Worm (Caenorhabditis elegans): ENCODE measurements around the gene irld-62.

DNA sequence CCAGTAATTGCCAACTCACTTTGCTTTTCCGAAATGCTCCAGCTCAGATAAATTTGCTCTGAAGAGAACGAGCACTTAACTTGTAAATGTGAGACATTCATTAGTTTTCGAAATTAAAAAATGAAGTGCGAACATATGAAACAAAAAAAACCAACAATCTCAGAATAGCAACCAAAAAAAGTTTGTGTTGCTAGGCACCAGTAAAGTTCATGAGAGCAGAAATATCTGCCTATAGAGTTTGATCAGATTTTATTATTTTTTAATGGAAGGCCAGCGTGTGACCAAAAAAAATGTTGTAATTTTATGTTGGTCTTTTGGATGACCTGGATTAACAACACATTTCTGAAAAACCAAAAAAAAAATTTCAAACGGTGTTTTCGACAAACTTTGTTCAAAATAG is 46.7 kb upstream of the irld-62 start, which contains the start of gene M01B2.12:
- TF ChIP-seq elt-1 (tag; optimal IDR thresholded peaks at IDR 0.05) (no peak), mdl-1 (tag; optimal IDR thresholded peaks at IDR 0.05) (no peak), dmd-4 (tag; optimal IDR thresholded peaks at IDR 0.05) (no peak), snpc-4 (tag; optimal IDR thresholded peaks at IDR 0.05) (no peak), nhr-237 (tag; optimal IDR thresholded peaks at IDR 0.05) (no peak), ama-1 (optimal IDR thresholded peaks at IDR 0.05) (no peak), ceh-82 (tag; optimal IDR thresholded peaks at IDR 0.05) (no peak), unc-55 (GFP tag; optimal IDR thresholded peaks at IDR 0.05) (no peak), Y55F3AM.14 (GFP tag; optimal IDR thresholded peaks at IDR 0.05) (no peak), skn-1 (tag; optimal IDR thresholded peaks at IDR 0.05) (no peak)
